Worm (Caenorhabditis elegans): ENCODE data around the gene W06G6.2.

DNA sequence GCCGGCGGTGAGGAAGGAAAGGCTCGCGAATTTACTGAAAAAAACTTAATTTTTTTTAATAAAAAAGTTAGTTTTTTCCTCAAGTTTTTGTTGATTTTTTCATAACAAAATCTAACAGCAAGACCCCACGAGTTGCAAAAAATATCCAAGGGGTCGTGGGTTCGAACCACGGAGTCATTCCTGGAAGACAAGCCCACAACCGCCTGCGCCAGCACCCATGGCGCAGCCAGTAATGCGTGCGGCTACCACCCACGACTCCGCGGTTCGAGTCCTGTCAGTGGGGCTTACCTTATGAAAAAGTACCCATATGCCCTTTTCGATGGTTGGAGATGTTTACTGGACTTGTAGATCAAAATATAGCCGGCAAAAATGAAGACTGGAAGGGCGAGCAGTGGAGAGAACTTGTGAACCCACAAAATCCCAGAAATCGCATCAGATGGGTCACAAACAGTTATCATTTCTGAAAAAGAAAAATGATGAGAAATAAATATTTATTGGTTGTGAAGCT, 6.3 kb upstream of the W06G6.2 start, which contains the start of gene Y70C5A.2:
- no peak for TF ChIP-seq F49E8.2 (tag; optimal IDR thresholded peaks at IDR 0.05; ENCODE audit: borderline replicate concordance)
- no peak for TF ChIP-seq skn-1 (tag; optimal IDR thresholded peaks at IDR 0.05)
- peak in 1 of 2 experiments; percentile 20 for TF ChIP-seq unc-62 (GFP tag; optimal IDR thresholded peaks at IDR 0.05 in 1 of 2)
- TF ChIP-seq unc-62 (tag; optimal IDR thresholded peaks at IDR 0.05): no peak
- TF ChIP-seq nhr-25 (tag; optimal IDR thresholded peaks at IDR 0.05; ENCODE audit: borderline replicate concordance, insufficient read depth): no peak
- no peak for TF ChIP-seq mdl-1 (tag; optimal IDR thresholded peaks at IDR 0.05)
- no peak for TF ChIP-seq nhr-76 (tag; optimal IDR thresholded peaks at IDR 0.05)
- no peak for TF ChIP-seq ces-1 (GFP tag; optimal IDR thresholded peaks at IDR 0.05)
